Fruit fly (Drosophila melanogaster): ENCODE data around the gene CG15021.

Gene CG15021

DNA sequence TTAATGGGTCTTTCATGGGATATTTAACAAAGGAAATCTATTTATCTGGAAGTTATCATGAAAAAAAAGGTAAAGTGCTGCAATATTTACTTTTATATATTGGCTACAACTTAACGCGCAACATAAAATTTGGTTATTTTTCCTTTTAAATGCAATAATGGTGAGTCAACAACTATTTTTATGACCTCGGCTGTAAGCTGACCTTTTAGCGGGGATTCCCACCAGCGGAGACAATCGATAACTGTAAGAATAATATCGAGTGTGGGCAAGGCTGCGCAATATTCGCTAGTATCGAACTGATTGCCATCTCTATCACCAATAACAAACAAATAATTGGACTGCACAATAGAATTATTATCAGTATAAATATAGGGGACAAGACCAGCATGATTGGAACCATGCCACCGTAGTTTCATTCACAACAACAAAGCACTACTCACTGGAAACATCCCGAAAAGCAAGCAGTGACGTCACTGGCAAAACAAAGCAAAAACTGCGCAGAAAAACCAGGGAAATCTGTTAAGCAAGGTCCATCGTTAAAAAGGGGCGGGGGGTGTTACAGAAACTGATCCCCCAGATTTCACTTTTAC lies 33.2 kb upstream of the CG15021 start, which contains the start of gene Syx17 (continued):
- no peak for TF ChIP-seq Nf-YA (GFP tag; IDR thresholded peaks at IDR 0.05)
- peak; percentile 19; the same call in 1 of the 2 replicates for TF ChIP-seq CG6689 (GFP tag; IDR thresholded peaks at IDR 0.05)
- TF ChIP-seq Ssrp (tag; optimal IDR thresholded peaks at IDR 0.05) = peak; percentile 25
- peak; percentile 78 for TF ChIP-seq mam (GFP tag; optimal IDR thresholded peaks at IDR 0.05)
- TF ChIP-seq so (GFP tag; IDR thresholded peaks at IDR 0.05) = no peak
- TF ChIP-seq Abd-B (GFP tag; optimal IDR thresholded peaks at IDR 0.05) = peak; percentile 48
- TF ChIP-seq kay (GFP tag; optimal IDR thresholded peaks at IDR 0.05) = peak; percentile 60
- TF ChIP-seq CG18262 (tag; optimal IDR thresholded peaks at IDR 0.05) = peak; percentile 74
- TF ChIP-seq dmrt11E (tag; optimal IDR thresholded peaks at IDR 0.05) = peak; percentile 54
- TF ChIP-seq CG11247 (GFP tag; IDR thresholded peaks at IDR 0.05) = peak; percentile 55
- peak; percentile 60 for TF ChIP-seq bab2 (GFP tag; optimal IDR thresholded peaks at IDR 0.05)
- peak; percentile 61 for TF ChIP-seq CG12391 (tag; optimal IDR thresholded peaks at IDR 0.05)
- TF ChIP-seq CG18011 (GFP tag; optimal IDR thresholded peaks at IDR 0.05) = peak; percentile 29
- peak; percentile 97 for TF ChIP-seq CG17186 (GFP tag; optimal IDR thresholded peaks at IDR 0.05)
- peak; percentile 57 for TF ChIP-seq CG12155 (GFP tag; optimal IDR thresholded peaks at IDR 0.05)
- peak; percentile 95 for TF ChIP-seq amos (GFP tag; IDR thresholded peaks at IDR 0.05; ENCODE audit: partially characterized antibody)
- TF ChIP-seq ase (GFP tag; IDR thresholded peaks at IDR 0.05) = peak; percentile 40; the same call in 1 of the 3 replicates
- TF ChIP-seq CG18599 (GFP tag; optimal IDR thresholded peaks at IDR 0.05) = peak; percentile 44
- peak; percentile 45 for TF ChIP-seq eyg (GFP tag; optimal IDR thresholded peaks at IDR 0.05)
- TF ChIP-seq CG11560 (tag; IDR thresholded peaks at IDR 0.05) = peak; percentile 99
- no peak; the same call in 1 of the 2 replicates for TF ChIP-seq NFAT (GFP tag; IDR thresholded peaks at IDR 0.05)
- TF ChIP-seq CG8388 (GFP tag; optimal IDR thresholded peaks at IDR 0.05) = peak; percentile 45
- TF ChIP-seq h (optimal IDR thresholded peaks at IDR 0.05) = no peak
- no peak for TF ChIP-seq CG13296 (GFP tag; optimal IDR thresholded peaks at IDR 0.05)
- TF ChIP-seq D19B (GFP tag; optimal IDR thresholded peaks at IDR 0.05) = peak; percentile 19
- TF ChIP-seq ind (GFP tag; optimal IDR thresholded peaks at IDR 0.05) = peak; percentile 32
- TF ChIP-seq cad (GFP tag; optimal IDR thresholded peaks at IDR 0.05) = no peak
- no peak for TF ChIP-seq CG14050 (GFP tag; IDR thresholded peaks at IDR 0.05)
- TF ChIP-seq unc-4 (GFP tag; IDR thresholded peaks at IDR 0.05; ENCODE audit: partially characterized antibody) = peak; percentile 90
- TF ChIP-seq ATbp (GFP tag; optimal IDR thresholded peaks at IDR 0.05) = no peak
- peak; percentile 94 for TF ChIP-seq Bgb (GFP tag; IDR thresholded peaks at IDR 0.05; ENCODE audit: partially characterized antibody)
- TF ChIP-seq pita (GFP tag; optimal IDR thresholded peaks at IDR 0.05) = peak; percentile 61
- no peak for TF ChIP-seq CG15011 (GFP tag; optimal IDR thresholded peaks at IDR 0.05)
- peak; percentile 89 for TF ChIP-seq CG4617 (GFP tag; optimal IDR thresholded peaks at IDR 0.05; ENCODE audit: borderline replicate concordance)
- no peak; the same call in 2 of the 3 replicates for TF ChIP-seq otp (GFP tag; IDR thresholded peaks at IDR 0.05)
- no peak for TF ChIP-seq Kr (GFP tag; optimal IDR thresholded peaks at IDR 0.05)
- peak; percentile 59 for TF ChIP-seq Meics (GFP tag; optimal IDR thresholded peaks at IDR 0.05)
- peak; percentile 84 for TF ChIP-seq hbn (GFP tag; IDR thresholded peaks at IDR 0.05; ENCODE audit: partially characterized antibody)
- TF ChIP-seq CG14014 (GFP tag; IDR thresholded peaks at IDR 0.05) = 0 out of 2 replicates have a peak, but pooled peaks have one; percentile 23
- TF ChIP-seq Chrac-16 (GFP tag; optimal IDR thresholded peaks at IDR 0.05) = peak; percentile 61
- no peak for TF ChIP-seq lov (optimal IDR thresholded peaks at IDR 0.05)
- no peak for TF ChIP-seq lov (GFP tag; IDR thresholded peaks at IDR 0.05)
- TF ChIP-seq ken (GFP tag; IDR thresholded peaks at IDR 0.05) = 0 out of 3 replicates have a peak, but pooled peaks have one; percentile 14
- TF ChIP-seq CG10366 (GFP tag; IDR thresholded peaks at IDR 0.05) = peak; percentile 46
- TF ChIP-seq CG18476 (GFP tag; optimal IDR thresholded peaks at IDR 0.05) = peak; percentile 39
- TF ChIP-seq pzg (GFP tag; optimal IDR thresholded peaks at IDR 0.05) = peak; percentile 91
- TF ChIP-seq CrebB (tag; optimal IDR thresholded peaks at IDR 0.05) = peak; percentile 60
- peak; percentile 36 for TF ChIP-seq CG10462 (GFP tag; optimal IDR thresholded peaks at IDR 0.05)
- TF ChIP-seq kni (GFP tag; optimal IDR thresholded peaks at IDR 0.05) = no peak
- peak; percentile 50 for TF ChIP-seq CG1602 (GFP tag; optimal IDR thresholded peaks at IDR 0.05)
